Fruit fly (Drosophila melanogaster): Measurements from ENCODE around the gene mRpL48.

DNA sequence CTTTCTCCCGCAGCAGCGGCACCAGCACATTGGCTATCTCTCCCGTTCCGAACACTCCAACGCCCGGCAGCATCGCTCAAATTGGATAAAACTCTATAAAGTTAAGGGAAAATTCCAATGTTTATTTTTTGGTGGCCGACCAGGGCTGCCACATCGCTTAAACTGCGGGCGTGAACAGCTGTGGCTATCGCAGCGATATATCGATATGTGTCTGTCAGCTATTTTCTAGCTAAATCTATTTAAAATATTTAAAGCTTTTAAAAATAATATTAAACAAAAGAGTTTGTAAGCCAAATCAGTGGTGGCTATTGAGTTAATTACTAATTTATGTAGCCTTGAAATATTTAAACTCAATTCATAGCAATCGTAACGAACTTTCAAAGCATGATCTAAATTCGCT, 41.7 kb downstream of the mRpL48 start, which contains the start of the genes CG17712 and CG17648:
- TF ChIP-seq cnc (optimal IDR thresholded peaks at IDR 0.05) = no peak
- no peak for TF ChIP-seq CG12768 (GFP tag; optimal IDR thresholded peaks at IDR 0.05)
- TF ChIP-seq bab1 (GFP tag; optimal IDR thresholded peaks at IDR 0.05) = peak; percentile 23
- TF ChIP-seq tj (GFP tag; optimal IDR thresholded peaks at IDR 0.05) = no peak
- TF ChIP-seq CG14711 (tag; optimal IDR thresholded peaks at IDR 0.05) = no peak

Data from whole organism, adult.